Fruit fly (Drosophila melanogaster) whole organism, embryonic: ENCODE measurements around the gene CG32679.

Source experiments
- CG10147 ChIP-seq: fragments of 200-800 bp; sonication (Bioruptor generic); optimal IDR thresholded peaks from 2 replicates; lab custom pipeline; 2019; ENCODE audit warnings: missing biosample characterization, mild to moderate bottlenecking, missing genetic modification characterization, moderate library complexity
- CG11085 ChIP-seq: fragments of 200-800 bp; sonication (Bioruptor generic); IDR thresholded peaks from 2 replicates; pipeline ENCODE4 v1.3.6; 2022; ENCODE audit warnings: missing biosample characterization, missing genetic modification characterization
- CG12219 ChIP-seq: fragments of 200-800 bp; sonication (Bioruptor generic); optimal IDR thresholded peaks from 3 replicates; lab custom pipeline; 2018; ENCODE audit warnings: missing biosample characterization, mild to moderate bottlenecking, missing genetic modification characterization
- CG12659 ChIP-seq: fragments of 200-800 bp; sonication (Bioruptor generic); optimal IDR thresholded peaks from 3 replicates; lab custom pipeline; 2017; ENCODE audit warnings: mild to moderate bottlenecking, missing biosample characterization, missing genetic modification reagents, missing genetic modification characterization
- CG15514 ChIP-seq: fragments of 200-800 bp; sonication (Bioruptor generic); optimal IDR thresholded peaks from 3 replicates; lab custom pipeline; 2017; ENCODE audit warnings: missing biosample characterization, missing genetic modification characterization, mild to moderate bottlenecking, moderate library complexity, missing genetic modification reagents
- CG1647 ChIP-seq: fragments of 200-800 bp; sonication (Bioruptor generic); optimal IDR thresholded peaks from 3 replicates; lab custom pipeline; 2016; ENCODE audit warnings: missing biosample characterization, missing genetic modification characterization
- CG16863 ChIP-seq: fragments of 200-800 bp; sonication (Bioruptor generic); optimal IDR thresholded peaks from 3 replicates; lab custom pipeline; 2016; ENCODE audit warnings: missing biosample characterization, missing genetic modification characterization
- CG18599 ChIP-seq: fragments of 200-800 bp; sonication (Bioruptor generic); optimal IDR thresholded peaks from 3 replicates; lab custom pipeline; 2017; ENCODE audit warnings: missing biosample characterization, missing genetic modification characterization, mild to moderate bottlenecking, moderate library complexity, missing genetic modification reagents
- CG2116 ChIP-seq: fragments of 200-800 bp; sonication (Bioruptor generic); optimal IDR thresholded peaks from 3 replicates; lab custom pipeline; 2018; ENCODE audit warnings: missing biosample characterization, mild to moderate bottlenecking, missing genetic modification characterization
- CG3838 ChIP-seq: fragments of 200-800 bp; sonication (Bioruptor generic); optimal IDR thresholded peaks from 3 replicates; lab custom pipeline; 2016; ENCODE audit warnings: missing biosample characterization, missing genetic modification characterization
- CG42726 ChIP-seq: fragments of 200-800 bp; sonication (Bioruptor generic); IDR thresholded peaks from 2 replicates; pipeline ENCODE4 v1.3.6; 2022; ENCODE audit warnings: missing biosample characterization, missing genetic modification characterization; ENCODE audit not compliant: partially characterized antibody
- CG4424 ChIP-seq: fragments of 200-800 bp; sonication (Bioruptor generic); optimal IDR thresholded peaks from 3 replicates; lab custom pipeline; 2016; ENCODE audit warnings: missing biosample characterization, missing genetic modification characterization
- CG5245 ChIP-seq: fragments of 200-800 bp; sonication (Bioruptor generic); optimal IDR thresholded peaks from 3 replicates; lab custom pipeline; 2016; ENCODE audit warnings: missing biosample characterization, missing genetic modification characterization
- CG5953 ChIP-seq: fragments of 200-800 bp; sonication (Bioruptor generic); IDR thresholded peaks from 2 replicates; pipeline ENCODE4 v1.3.6; 2022; ENCODE audit warnings: missing biosample characterization, missing genetic modification characterization
- CG7271 ChIP-seq: fragments of 200-800 bp; sonication (Bioruptor generic); optimal IDR thresholded peaks from 2 replicates; lab custom pipeline; 2018; ENCODE audit warnings: missing biosample characterization, mild to moderate bottlenecking, missing genetic modification characterization, moderate library complexity
- CG7786 ChIP-seq: fragments of 200-800 bp; sonication (Bioruptor generic); optimal IDR thresholded peaks from 2 replicates; lab custom pipeline; 2016; ENCODE audit warnings: missing biosample characterization, missing genetic modification characterization
- CG9797 ChIP-seq: fragments of 200-800 bp; sonication (Bioruptor generic); optimal IDR thresholded peaks from 3 replicates; lab custom pipeline; 2018; ENCODE audit warnings: missing biosample characterization, mild to moderate bottlenecking, missing genetic modification characterization
- CG9932 ChIP-seq: fragments of 200-800 bp; sonication (Bioruptor generic); IDR thresholded peaks from 2 replicates; pipeline ENCODE4 v1.3.6; 2022; ENCODE audit warnings: missing biosample characterization, missing genetic modification characterization
- CkIIα-i1 ChIP-seq: fragments of 200-800 bp; sonication (Bioruptor generic); IDR thresholded peaks from 2 replicates; pipeline ENCODE4 v1.3.6; 2022; ENCODE audit warnings: missing biosample characterization, missing genetic modification characterization
- D ChIP-seq, 2 experiments: fragments of 200-800 bp in 1 of 2; fragments of >200 bp in 1 of 2; sonication (Bioruptor generic) in 1 of 2; optimal IDR thresholded peaks; 2 replicates in 1 of 2; 3 replicates in 1 of 2; lab custom pipeline; 2017; ENCODE audit warnings: mild to moderate bottlenecking in 1 of 2, missing biosample characterization in 1 of 2, missing genetic modification characterization in 1 of 2, missing genetic modification reagents in 1 of 2
- D19A ChIP-seq: fragments of 200-800 bp; optimal IDR thresholded peaks from 3 replicates; lab custom pipeline; 2019; ENCODE audit warnings: missing biosample characterization, mild to moderate bottlenecking, missing genetic modification characterization, moderate library complexity
- D19B ChIP-seq: fragments of 200-800 bp; sonication (Bioruptor generic); optimal IDR thresholded peaks from 2 replicates; lab custom pipeline; 2017; ENCODE audit warnings: missing biosample characterization, mild to moderate bottlenecking, missing genetic modification characterization
- Dip3 ChIP-seq: fragments of 200-800 bp; sonication (Bioruptor generic); optimal IDR thresholded peaks from 3 replicates; lab custom pipeline; 2016; ENCODE audit warnings: missing biosample characterization, missing genetic modification characterization
- Dp ChIP-seq: fragments of 200-800 bp; sonication (Bioruptor generic); optimal IDR thresholded peaks from 2 replicates; lab custom pipeline; 2018; ENCODE audit warnings: missing biosample characterization, mild to moderate bottlenecking, missing genetic modification characterization, moderate library complexity
- HmgZ ChIP-seq: fragments of 200-800 bp; sonication (Bioruptor generic); optimal IDR thresholded peaks from 2 replicates; lab custom pipeline; 2018; ENCODE audit warnings: missing biosample characterization, mild to moderate bottlenecking, missing genetic modification characterization
- Hr51 ChIP-seq, 2 experiments: fragments of 200-800 bp; sonication (Bioruptor generic); optimal IDR thresholded peaks; 2 replicates in 1 of 2; 3 replicates in 1 of 2; lab custom pipeline; 2016 to 2018; ENCODE audit warnings: missing biosample characterization in 2 of 2, missing genetic modification characterization in 2 of 2, mild to moderate bottlenecking in 1 of 2, moderate library complexity in 1 of 2
- Hr78 ChIP-seq, 2 experiments: fragments of 200-800 bp in 1 of 2; fragments of >200 bp in 1 of 2; sonication (Bioruptor generic) in 1 of 2; optimal IDR thresholded peaks; 2 replicates each; lab custom pipeline; 2017 to 2019; ENCODE audit warnings: missing biosample characterization in 2 of 2, missing genetic modification characterization in 2 of 2, mild to moderate bottlenecking in 1 of 2, moderate library complexity in 1 of 2
- Jarid2 ChIP-seq: fragments of 200-800 bp; sonication (Bioruptor generic); optimal IDR thresholded peaks from 3 replicates; lab custom pipeline; 2017; ENCODE audit warnings: mild to moderate bottlenecking, missing biosample characterization, missing genetic modification reagents, missing genetic modification characterization
- Lhr ChIP-seq: fragments of 200-800 bp; sonication (Bioruptor generic); optimal IDR thresholded peaks from 3 replicates; lab custom pipeline; 2017; ENCODE audit warnings: mild to moderate bottlenecking, missing biosample characterization, missing genetic modification reagents, missing genetic modification characterization
- MBD-R2 ChIP-seq: fragments of 200-800 bp; sonication (Bioruptor generic); IDR thresholded peaks from 2 replicates; pipeline ENCODE4 v1.3.6; 2022; ENCODE audit warnings: missing biosample characterization, missing genetic modification characterization
- Med ChIP-seq: fragments of 200-800 bp; sonication (Bioruptor generic); peaks from one replicate; lab custom pipeline; 2016; ENCODE audit warnings: missing biosample characterization, missing genetic modification characterization, mild to moderate bottlenecking, inconsistent platforms, moderate library complexity
- Mrtf ChIP-seq: fragments of 200-800 bp; sonication (Bioruptor generic); IDR thresholded peaks from 3 replicates; pipeline ENCODE4 v1.3.6; 2022; ENCODE audit warnings: missing biosample characterization, missing genetic modification characterization
- Opbp ChIP-seq: fragments of 200-800 bp; sonication (Bioruptor generic); IDR thresholded peaks from 3 replicates; pipeline ENCODE4 v1.3.6; 2022; ENCODE audit warnings: missing biosample characterization, missing genetic modification characterization; ENCODE audit not compliant: partially characterized antibody
- bsh ChIP-seq, 2 experiments: fragments of 200-800 bp; sonication (Bioruptor generic); optimal IDR thresholded peaks; 2 replicates each; lab custom pipeline; 2017 to 2018; ENCODE audit warnings: mild to moderate bottlenecking in 2 of 2, missing biosample characterization in 2 of 2, missing genetic modification characterization in 2 of 2, moderate library complexity in 1 of 2
- dpn ChIP-seq, 2 experiments: fragments of 200-800 bp; sonication (Bioruptor generic); optimal IDR thresholded peaks; 3 replicates each; lab custom pipeline; 2016; ENCODE audit warnings: missing biosample characterization in 2 of 2, missing genetic modification characterization in 2 of 2
- fd96Cb ChIP-seq: fragments of 200-800 bp; sonication (Bioruptor generic); optimal IDR thresholded peaks from 2 replicates; lab custom pipeline; 2018; ENCODE audit warnings: missing biosample characterization, mild to moderate bottlenecking, missing genetic modification characterization, moderate library complexity
- hbn ChIP-seq: fragments of 200-800 bp; sonication (Bioruptor generic); IDR thresholded peaks from 2 replicates; pipeline ENCODE4 v1.3.6; 2022; ENCODE audit warnings: missing biosample characterization, missing genetic modification characterization; ENCODE audit not compliant: partially characterized antibody
- hkb ChIP-seq, 2 experiments: fragments of 200-800 bp in 1 of 2; fragments of >200 bp in 1 of 2; sonication (Bioruptor generic) in 1 of 2; IDR thresholded peaks in 1 of 2; optimal IDR thresholded peaks in 1 of 2; 2 replicates each; pipeline versions ENCODE4 v1.3.6 to Lab custom; 2017 to 2022; ENCODE audit warnings: missing biosample characterization in 1 of 2, missing genetic modification characterization in 1 of 2
- hth ChIP-seq: fragments of >200 bp; optimal IDR thresholded peaks from 2 replicates; lab custom pipeline; 2017; ENCODE audit warnings: inconsistent platforms
- knrl ChIP-seq: fragments of 200-800 bp; sonication (Bioruptor generic); IDR thresholded peaks from 3 replicates; pipeline ENCODE4 v1.3.6; 2022; ENCODE audit warnings: missing biosample characterization, missing genetic modification characterization; ENCODE audit not compliant: partially characterized antibody
- org-1 ChIP-seq: fragments of 200-800 bp; sonication (Bioruptor generic); optimal IDR thresholded peaks from 2 replicates; lab custom pipeline; 2017; ENCODE audit warnings: missing biosample characterization, missing genetic modification characterization
- ro ChIP-seq: fragments of 200-800 bp; sonication (Bioruptor generic); IDR thresholded peaks from 2 replicates; pipeline ENCODE4 v1.3.6; 2022; ENCODE audit warnings: missing biosample characterization, missing genetic modification characterization
- row ChIP-seq: fragments of 200-800 bp; sonication (Bioruptor generic); IDR thresholded peaks from 3 replicates; pipeline ENCODE4 v1.3.6; 2022; ENCODE audit warnings: missing biosample characterization, missing genetic modification characterization
- sd ChIP-seq: fragments of 200-800 bp; sonication (Bioruptor generic); optimal IDR thresholded peaks from 3 replicates; lab custom pipeline; 2018; ENCODE audit warnings: missing biosample characterization, mild to moderate bottlenecking, missing genetic modification characterization, moderate library complexity
- sisA ChIP-seq: fragments of 200-800 bp; sonication (Bioruptor generic); IDR thresholded peaks from 2 replicates; pipeline ENCODE4 v1.3.6; 2022; ENCODE audit warnings: missing biosample characterization, missing genetic modification characterization
- sqz ChIP-seq: fragments of 200-800 bp; sonication (Bioruptor generic); optimal IDR thresholded peaks from 3 replicates; lab custom pipeline; 2018; ENCODE audit warnings: missing biosample characterization, mild to moderate bottlenecking, missing genetic modification characterization
- tap ChIP-seq: fragments of 200-800 bp; optimal IDR thresholded peaks from 3 replicates; lab custom pipeline; 2019; ENCODE audit warnings: missing biosample characterization, mild to moderate bottlenecking, missing genetic modification characterization, moderate library complexity
- trem ChIP-seq: fragments of 200-800 bp; optimal IDR thresholded peaks from 3 replicates; lab custom pipeline; 2019; ENCODE audit warnings: missing biosample characterization, mild to moderate bottlenecking, missing genetic modification characterization, moderate library complexity
- zfh2 ChIP-seq: fragments of 200-800 bp; sonication (Bioruptor generic); optimal IDR thresholded peaks from 2 replicates; lab custom pipeline; 2016; ENCODE audit warnings: missing biosample characterization, missing genetic modification characterization

The CG32679 gene

dm6 chrX:10385757-10386156, 18.5 kb upstream of the CG32679 start, which contains the start of the genes Psf3 and flw (continued):
- TF ChIP-seq dpn (GFP tag; optimal IDR thresholded peaks at IDR 0.05; lab: Kevin White, UChicago) (peak; percentile 20 to 37), D (optimal IDR thresholded peaks at IDR 0.05; lab: Kevin White, UChicago) (no peak), D (GFP tag; optimal IDR thresholded peaks at IDR 0.05; lab: Kevin White, UChicago) (no peak), zfh2 (GFP tag; lab: Kevin White, UChicago) (peak; percentile 32), Jarid2 (GFP tag; lab: Kevin White, UChicago) (peak; percentile 52), CG18599 (GFP tag; lab: Kevin White, UChicago) (peak; percentile 19), CG4424 (GFP tag; lab: Kevin White, UChicago) (peak; percentile 14), CG2116 (GFP tag; lab: Kevin White, UChicago) (peak; percentile 32), Mrtf (GFP tag; lab: Robert Waterston, UW) (no peak), hth (lab: Kevin White, UChicago) (no peak), CG15514 (peak; percentile 47), D19A (tag; lab: Kevin White, UChicago) (no peak), Dp (GFP tag; lab: Kevin White, UChicago) (peak; percentile 43), fd96Cb (tag; lab: Kevin White, UChicago) (no peak), CG3838 (GFP tag; lab: Kevin White, UChicago) (no peak), CG16863 (GFP tag; lab: Kevin White, UChicago) (no peak), Lhr (GFP tag; lab: Kevin White, UChicago) (no peak), CG9932 (GFP tag; lab: Robert Waterston, UW) (peak; percentile 62; the same call in 1 of the 2 replicates), sqz (GFP tag; lab: Kevin White, UChicago) (peak; percentile 43), D19B (GFP tag; lab: Kevin White, UChicago) (no peak), CG5245 (GFP tag; lab: Kevin White, UChicago) (peak; percentile 4), CG7271 (no peak), CG7786 (GFP tag; lab: Kevin White, UChicago) (peak; percentile 20), Dip3 (peak; percentile 41), MBD-R2 (GFP tag; lab: Robert Waterston, UW) (peak; percentile 64), CG12659 (GFP tag; lab: Kevin White, UChicago) (peak; percentile 62), CG11085 (GFP tag; lab: Robert Waterston, UW) (no peak), trem (tag; lab: Kevin White, UChicago) (peak; percentile 57), CG5953 (GFP tag; lab: Robert Waterston, UW) (0 out of 2 replicates have a peak, but pooled peaks have one; percentile 34), CkIIα-i1 (GFP tag; lab: Robert Waterston, UW) (no peak), Hr78 (GFP tag; optimal IDR thresholded peaks at IDR 0.05; lab: Kevin White, UChicago) (no peak), CG1647 (no peak), CG9797 (GFP tag; lab: Kevin White, UChicago) (peak; percentile 59), sisA (GFP tag; lab: Robert Waterston, UW) (no peak), sd (tag; lab: Kevin White, UChicago) (no peak), ro (GFP tag; lab: Robert Waterston, UW) (no peak), org-1 (GFP tag; lab: Kevin White, UChicago) (no peak), Med (peak; percentile 85), CG42726 (GFP tag; lab: Robert Waterston, UW) (peak; percentile 61), knrl (GFP tag; lab: Robert Waterston, UW) (peak; percentile 52), hbn (peak; percentile 66), hkb (optimal IDR thresholded peaks at IDR 0.05; lab: Kevin White, UChicago) (no peak), hkb (GFP tag; IDR thresholded peaks at IDR 0.05; lab: Robert Waterston, UW) (no peak), tap (peak; percentile 24), Hr51 (GFP tag; optimal IDR thresholded peaks at IDR 0.05; lab: Kevin White, UChicago) (peak in 1 of 2 experiments; percentile 3), CG12219 (GFP tag; lab: Kevin White, UChicago) (no peak), Opbp (peak; percentile 72; the same call in 2 of the 3 replicates), HmgZ (peak; percentile 55), row (GFP tag; lab: Robert Waterston, UW) (peak; percentile 50; the same call in 2 of the 3 replicates), CG10147 (GFP tag; lab: Kevin White, UChicago) (peak; percentile 1), bsh (GFP tag; optimal IDR thresholded peaks at IDR 0.05; lab: Kevin White, UChicago) (no peak)
